In the genomic region with DNA sequence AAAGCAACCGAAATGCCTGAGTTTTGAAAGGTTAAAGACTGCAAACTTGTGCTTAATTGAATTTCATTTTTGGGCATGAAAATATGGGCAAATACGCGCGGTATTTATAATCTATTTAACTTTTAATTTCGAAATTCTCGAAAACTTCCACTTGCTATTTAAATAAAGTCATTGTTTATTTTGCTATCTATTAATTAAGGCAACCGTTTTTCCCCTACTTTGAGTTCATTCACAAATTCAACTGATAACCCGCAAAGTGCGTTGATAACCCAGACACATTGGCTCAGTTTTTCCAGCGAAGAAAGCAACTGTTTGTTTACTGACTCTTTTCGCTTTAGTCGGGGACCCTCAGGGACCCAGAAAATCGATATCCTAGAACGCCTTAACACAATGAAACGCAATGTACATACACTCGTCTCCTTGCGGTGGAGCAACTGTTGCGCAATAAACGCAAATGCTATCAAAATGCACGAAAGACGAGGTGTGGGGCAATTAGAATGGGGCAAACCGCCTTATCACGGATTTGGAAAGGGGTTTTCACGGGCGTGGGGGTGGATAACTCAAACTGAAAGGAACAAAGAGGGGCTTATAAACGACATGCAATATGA, we compare ENCODE assay signal across 4 fruit fly cellular contexts.
TF ChIP-seq lines count a peak whose summit lies in the region.

No protein-coding gene starts in this region.

- TF ChIP-seq CTCF in whole organism, embryonic (GFP tag; optimal IDR thresholded peaks at IDR 0.05; lab: Kevin White, UChicago): no peak

TF ChIP-seq in whole organism, adult, 20 proteins besides CTCF, POLR2A, EP300 and RAD21:
- TF ChIP-seq kay (GFP tag; lab: Kevin White, UChicago; ENCODE audit: borderline replicate concordance) (peak; percentile 25), CG5204 (GFP tag; optimal IDR thresholded peaks at IDR 0.05; lab: Kevin White, UChicago) (no peak)
TF ChIP-seq in whole organism, adult: peak in this region for 1.

TF ChIP-seq in whole organism, embryonic, 481 proteins besides CTCF, POLR2A, EP300 and RAD21 (continues in another document):
- peak; percentile 8 for TF ChIP-seq mirr (GFP tag; optimal IDR thresholded peaks at IDR 0.05; lab: Kevin White, UChicago)
- no peak for TF ChIP-seq CG17568 (GFP tag; optimal IDR thresholded peaks at IDR 0.05; lab: Kevin White, UChicago)
- no peak for TF ChIP-seq nom (GFP tag; optimal IDR thresholded peaks at IDR 0.05; lab: Kevin White, UChicago)
- TF ChIP-seq dysf (GFP tag; IDR thresholded peaks at IDR 0.05; lab: Robert Waterston, UW): no peak
- no peak for TF ChIP-seq CG17802 (tag; optimal IDR thresholded peaks at IDR 0.05; lab: Kevin White, UChicago)
- TF ChIP-seq Vsx1 (GFP tag; optimal IDR thresholded peaks at IDR 0.05; lab: Kevin White, UChicago): no peak
- TF ChIP-seq ttk (GFP tag; IDR thresholded peaks at IDR 0.05; lab: Robert Waterston, UW): no peak
- no peak for TF ChIP-seq so (GFP tag; IDR thresholded peaks at IDR 0.05; lab: Robert Waterston, UW)
- TF ChIP-seq CG8281 (tag; optimal IDR thresholded peaks at IDR 0.05; lab: Kevin White, UChicago): no peak
- TF ChIP-seq dmrt99B (tag; optimal IDR thresholded peaks at IDR 0.05; lab: Kevin White, UChicago): no peak
- TF ChIP-seq exex (tag; optimal IDR thresholded peaks at IDR 0.05; lab: Kevin White, UChicago): peak; percentile 69
- no peak for TF ChIP-seq CG14441 (GFP tag; IDR thresholded peaks at IDR 0.05; lab: Robert Waterston, UW)
- no peak for TF ChIP-seq Sox100B (GFP tag; optimal IDR thresholded peaks at IDR 0.05; lab: Kevin White, UChicago)
- no peak for TF ChIP-seq ab (GFP tag; optimal IDR thresholded peaks at IDR 0.05; lab: Kevin White, UChicago)
- TF ChIP-seq onecut (GFP tag; IDR thresholded peaks at IDR 0.05; lab: Robert Waterston, UW): peak; percentile 76
- no peak for TF ChIP-seq CG9817 (tag; optimal IDR thresholded peaks at IDR 0.05; lab: Kevin White, UChicago)
- TF ChIP-seq CG1529 (GFP tag; optimal IDR thresholded peaks at IDR 0.05; lab: Kevin White, UChicago): no peak
- no peak for TF ChIP-seq CG3065 (GFP tag; optimal IDR thresholded peaks at IDR 0.05; lab: Kevin White, UChicago)
- peak; percentile 27 for TF ChIP-seq sug (tag; optimal IDR thresholded peaks at IDR 0.05; lab: Kevin White, UChicago)
- TF ChIP-seq hbn (GFP tag; IDR thresholded peaks at IDR 0.05; lab: Robert Waterston, UW; ENCODE audit: partially characterized antibody): no peak
- TF ChIP-seq CG6689 (GFP tag; IDR thresholded peaks at IDR 0.05; lab: Robert Waterston, UW): no peak
- no peak for TF ChIP-seq Chrac-16 (GFP tag; optimal IDR thresholded peaks at IDR 0.05; lab: Kevin White, UChicago)
- TF ChIP-seq scrt (GFP tag; optimal IDR thresholded peaks at IDR 0.05; lab: Kevin White, UChicago): peak; percentile 54
- TF ChIP-seq CG10274 (GFP tag; optimal IDR thresholded peaks at IDR 0.05; lab: Kevin White, UChicago): no peak
- TF ChIP-seq CG34422 (GFP tag; IDR thresholded peaks at IDR 0.05; lab: Robert Waterston, UW): no peak
- TF ChIP-seq pho (GFP tag; optimal IDR thresholded peaks at IDR 0.05; lab: Kevin White, UChicago): no peak
- no peak for TF ChIP-seq pros (GFP tag; optimal IDR thresholded peaks at IDR 0.05; lab: Kevin White, UChicago)
- TF ChIP-seq ham (GFP tag; IDR thresholded peaks at IDR 0.05; lab: Robert Waterston, UW): no peak

TF ChIP-seq in whole organism, prepupa, 60 proteins besides CTCF, POLR2A, EP300 and RAD21:
- TF ChIP-seq CG32006 (GFP tag; optimal IDR thresholded peaks at IDR 0.05; lab: Kevin White, UChicago): peak; percentile 24
- no peak for TF ChIP-seq CG8319 (GFP tag; optimal IDR thresholded peaks at IDR 0.05; lab: Kevin White, UChicago)
- TF ChIP-seq Eip93F (GFP tag; optimal IDR thresholded peaks at IDR 0.05; lab: Kevin White, UChicago): peak; percentile 36
- no peak for TF ChIP-seq CG6792 (GFP tag; optimal IDR thresholded peaks at IDR 0.05; lab: Kevin White, UChicago)
- TF ChIP-seq vri (GFP tag; optimal IDR thresholded peaks at IDR 0.05; lab: Kevin White, UChicago): peak; percentile 91
- TF ChIP-seq CG3919 (GFP tag; optimal IDR thresholded peaks at IDR 0.05; lab: Kevin White, UChicago): no peak
- TF ChIP-seq acj6 (GFP tag; optimal IDR thresholded peaks at IDR 0.05; lab: Kevin White, UChicago): no peak
- no peak for TF ChIP-seq Hr38 (GFP tag; optimal IDR thresholded peaks at IDR 0.05; lab: Kevin White, UChicago)
- TF ChIP-seq CG6163 (GFP tag; IDR thresholded peaks at IDR 0.05; lab: Robert Waterston, UW): no peak
- no peak for TF ChIP-seq esn (GFP tag; optimal IDR thresholded peaks at IDR 0.05; lab: Kevin White, UChicago)
- TF ChIP-seq Hr39 (GFP tag; optimal IDR thresholded peaks at IDR 0.05; lab: Kevin White, UChicago): no peak
- TF ChIP-seq CG31627 (GFP tag; optimal IDR thresholded peaks at IDR 0.05; lab: Kevin White, UChicago): no peak
- TF ChIP-seq svp (GFP tag; lab: Kevin White, UChicago): peak; percentile 65

TF ChIP-seq in whole organism, wandering third instar larva, 38 proteins besides CTCF, POLR2A, EP300 and RAD21:
- TF ChIP-seq pan (optimal IDR thresholded peaks at IDR 0.05; lab: Kevin White, UChicago) (no peak), Rel (GFP tag; optimal IDR thresholded peaks at IDR 0.05; lab: Kevin White, UChicago) (no peak), Rel (tag; optimal IDR thresholded peaks at IDR 0.05; lab: Kevin White, UChicago) (peak; percentile 94), CG9705 (GFP tag; optimal IDR thresholded peaks at IDR 0.05; lab: Kevin White, UChicago) (no peak)
